Fruit fly (Drosophila melanogaster): ENCODE data around the gene ND-51.
A peak's percentile ranks its signal among the peaks of the same experiment; 100 is the strongest.

The ND-51 gene

DNA sequence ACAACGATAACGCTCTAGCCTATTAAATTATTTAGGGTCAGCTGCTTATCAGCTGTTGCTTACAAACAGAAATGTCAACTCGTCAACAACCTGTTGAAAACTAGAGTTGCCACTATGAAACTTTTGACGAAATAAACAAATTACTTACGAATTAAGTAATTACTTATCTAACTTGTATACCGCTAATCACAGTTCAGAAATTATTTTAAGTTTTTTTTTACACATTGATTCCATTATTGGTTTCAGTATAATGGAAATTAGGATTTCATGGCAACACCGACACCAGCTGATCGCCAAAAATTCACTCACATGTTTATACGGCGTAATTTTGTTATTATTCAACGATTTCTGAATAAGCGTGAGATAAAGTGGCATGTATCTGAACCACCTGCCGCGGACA, 24.7 kb downstream of the ND-51 start, which contains the start of the genes CG9117 and CG31643 (continued):
- TF ChIP-seq slp2 (GFP tag; optimal IDR thresholded peaks at IDR 0.05), result peak; percentile 45
- TF ChIP-seq E2f1 (GFP tag; IDR thresholded peaks at IDR 0.05), result no peak
- TF ChIP-seq CG15011 (GFP tag; optimal IDR thresholded peaks at IDR 0.05), result no peak
- peak; percentile 65 for TF ChIP-seq CG9609 (GFP tag; optimal IDR thresholded peaks at IDR 0.05)
- peak; percentile 42 for TF ChIP-seq chn (GFP tag; optimal IDR thresholded peaks at IDR 0.05)
- TF ChIP-seq Dfd (GFP tag; optimal IDR thresholded peaks at IDR 0.05), result no peak
- TF ChIP-seq kni (GFP tag; optimal IDR thresholded peaks at IDR 0.05), result peak; percentile 45
- TF ChIP-seq CG18476 (GFP tag; optimal IDR thresholded peaks at IDR 0.05), result peak; percentile 30
- no peak for TF ChIP-seq B-H1 (GFP tag; IDR thresholded peaks at IDR 0.05)
- TF ChIP-seq CG42726 (GFP tag; IDR thresholded peaks at IDR 0.05; ENCODE audit: partially characterized antibody), result no peak
- peak; percentile 46 for TF ChIP-seq bcd (GFP tag; optimal IDR thresholded peaks at IDR 0.05)
- TF ChIP-seq Six4 (GFP tag; optimal IDR thresholded peaks at IDR 0.05), result peak; percentile 54
- no peak for TF ChIP-seq Ptx1 (GFP tag; IDR thresholded peaks at IDR 0.05)
- TF ChIP-seq BEAF-32 (GFP tag; optimal IDR thresholded peaks at IDR 0.05), result peak; percentile 31
- no peak for TF ChIP-seq cad (GFP tag; optimal IDR thresholded peaks at IDR 0.05)
- TF ChIP-seq Hand (GFP tag; optimal IDR thresholded peaks at IDR 0.05), result no peak
- TF ChIP-seq NC2α (GFP tag; optimal IDR thresholded peaks at IDR 0.05), result no peak
- peak; percentile 48 for TF ChIP-seq mirr (GFP tag; optimal IDR thresholded peaks at IDR 0.05)
- TF ChIP-seq jing (GFP tag; optimal IDR thresholded peaks at IDR 0.05), result no peak
- TF ChIP-seq CG17802 (tag; optimal IDR thresholded peaks at IDR 0.05), result no peak
- TF ChIP-seq CG11695 (GFP tag; IDR thresholded peaks at IDR 0.05), result peak; percentile 43; the same call in 1 of the 3 replicates
- TF ChIP-seq CG31388 (GFP tag; optimal IDR thresholded peaks at IDR 0.05), result no peak
- TF ChIP-seq nerfin-2 (GFP tag; IDR thresholded peaks at IDR 0.05; ENCODE audit: partially characterized antibody), result no peak
- TF ChIP-seq kah (GFP tag; optimal IDR thresholded peaks at IDR 0.05), result peak; percentile 100
- TF ChIP-seq CG6254 (GFP tag; optimal IDR thresholded peaks at IDR 0.05), result no peak
- TF ChIP-seq Dip3 (GFP tag; optimal IDR thresholded peaks at IDR 0.05), result peak; percentile 68
- peak; percentile 27 for TF ChIP-seq Mad (GFP tag; optimal IDR thresholded peaks at IDR 0.05)
- TF ChIP-seq CG7357 (GFP tag; IDR thresholded peaks at IDR 0.05), result no peak
- no peak for TF ChIP-seq vnd (GFP tag; IDR thresholded peaks at IDR 0.05; ENCODE audit: partially characterized antibody)
- TF ChIP-seq CG2116 (GFP tag; optimal IDR thresholded peaks at IDR 0.05), result peak; percentile 57
- TF ChIP-seq Xrp1 (GFP tag; IDR thresholded peaks at IDR 0.05), result peak; percentile 58
- TF ChIP-seq jumu (GFP tag; optimal IDR thresholded peaks at IDR 0.05), result peak; percentile 60
- no peak for TF ChIP-seq run (tag; optimal IDR thresholded peaks at IDR 0.05)
- TF ChIP-seq CG34422 (GFP tag; IDR thresholded peaks at IDR 0.05), result peak; percentile 63; the same call in 1 of the 3 replicates
- no peak for TF ChIP-seq CG3281 (GFP tag; optimal IDR thresholded peaks at IDR 0.05)
- 0 out of 2 replicates have a peak, but pooled peaks have one; percentile 7 for TF ChIP-seq esg (GFP tag; conservative IDR thresholded peaks at IDR 0.05)
- TF ChIP-seq Neu2 (GFP tag; optimal IDR thresholded peaks at IDR 0.05; ENCODE audit: borderline replicate concordance), result no peak
- TF ChIP-seq CG17361 (GFP tag; IDR thresholded peaks at IDR 0.05), result no peak
- TF ChIP-seq CG2202 (tag; optimal IDR thresholded peaks at IDR 0.05), result no peak
- no peak for TF ChIP-seq CG11456 (GFP tag; IDR thresholded peaks at IDR 0.05)
- TF ChIP-seq CG2712 (tag; optimal IDR thresholded peaks at IDR 0.05), result peak; percentile 57
- TF ChIP-seq pnt (GFP tag; optimal IDR thresholded peaks at IDR 0.05), result peak; percentile 39
- TF ChIP-seq dysf (GFP tag; IDR thresholded peaks at IDR 0.05), result 0 out of 3 replicates have a peak, but pooled peaks have one; percentile 6
- no peak for TF ChIP-seq CG31224 (GFP tag; IDR thresholded peaks at IDR 0.05)
- TF ChIP-seq CG4424 (GFP tag; optimal IDR thresholded peaks at IDR 0.05), result no peak
- no peak for TF ChIP-seq CG1529 (GFP tag; optimal IDR thresholded peaks at IDR 0.05)
- peak; percentile 56 for TF ChIP-seq CG13775 (GFP tag; optimal IDR thresholded peaks at IDR 0.05)
- TF ChIP-seq hb (GFP tag; IDR thresholded peaks at IDR 0.05; ENCODE audit: partially characterized antibody), result no peak
- peak; percentile 42 for TF ChIP-seq eyg (GFP tag; optimal IDR thresholded peaks at IDR 0.05)
- TF ChIP-seq CG32532 (GFP tag; IDR thresholded peaks at IDR 0.05), result peak; percentile 52
- no peak for TF ChIP-seq CG16813 (GFP tag; IDR thresholded peaks at IDR 0.05; ENCODE audit: partially characterized antibody)
